Fruit fly (Drosophila melanogaster) whole organism, embryonic: Measurements from ENCODE around the gene intr.

Source experiments
- CG10147 ChIP-seq: fragments of 200-800 bp; sonication (Bioruptor generic); optimal IDR thresholded peaks from 2 replicates; lab custom pipeline; 2019; ENCODE audit warnings: missing biosample characterization, mild to moderate bottlenecking, missing genetic modification characterization, moderate library complexity
- CG10321 ChIP-seq: fragments of 200-800 bp; sonication (Bioruptor generic); IDR thresholded peaks from 2 replicates; pipeline ENCODE4 v1.3.6; 2022; ENCODE audit warnings: missing biosample characterization, missing genetic modification characterization
- CG10366 ChIP-seq: fragments of 200-800 bp; sonication (Bioruptor generic); IDR thresholded peaks from 2 replicates; pipeline ENCODE4 v1.3.6; 2022; ENCODE audit warnings: missing biosample characterization, missing genetic modification characterization
- CG10654 ChIP-seq: fragments of 200-800 bp; sonication (Bioruptor generic); optimal IDR thresholded peaks from 2 replicates; lab custom pipeline; 2016; ENCODE audit warnings: missing biosample characterization, missing genetic modification characterization
- CG11456 ChIP-seq: fragments of 200-800 bp; sonication (Bioruptor generic); IDR thresholded peaks from 3 replicates; pipeline ENCODE4 v1.3.6; 2022; ENCODE audit warnings: missing biosample characterization, missing genetic modification characterization
- CG11504 ChIP-seq: fragments of 200-800 bp; sonication (Bioruptor generic); optimal IDR thresholded peaks from 3 replicates; lab custom pipeline; 2019; ENCODE audit warnings: missing biosample characterization, mild to moderate bottlenecking, missing genetic modification characterization, moderate library complexity
- CG14050 ChIP-seq: fragments of 200-800 bp; sonication (Bioruptor generic); IDR thresholded peaks from 3 replicates; pipeline ENCODE4 v1.3.6; 2022; ENCODE audit warnings: missing biosample characterization, missing genetic modification characterization
- CG1602 ChIP-seq: fragments of 200-800 bp; sonication (Bioruptor generic); optimal IDR thresholded peaks from 3 replicates; lab custom pipeline; 2016; ENCODE audit warnings: missing biosample characterization, missing genetic modification characterization
- CG1603 ChIP-seq: fragments of 200-800 bp; sonication (Bioruptor generic); optimal IDR thresholded peaks from 2 replicates; lab custom pipeline; 2019; ENCODE audit warnings: missing biosample characterization, mild to moderate bottlenecking, missing genetic modification characterization, moderate library complexity
- CG16863 ChIP-seq: fragments of 200-800 bp; sonication (Bioruptor generic); optimal IDR thresholded peaks from 3 replicates; lab custom pipeline; 2016; ENCODE audit warnings: missing biosample characterization, missing genetic modification characterization
- CG17359 ChIP-seq: fragments of 200-800 bp; sonication (Bioruptor generic); optimal IDR thresholded peaks from 3 replicates; lab custom pipeline; 2018; ENCODE audit warnings: missing biosample characterization, mild to moderate bottlenecking, missing genetic modification characterization, moderate library complexity
- CG17802 ChIP-seq: fragments of 200-800 bp; sonication (Bioruptor generic); optimal IDR thresholded peaks from 2 replicates; lab custom pipeline; 2018; ENCODE audit warnings: missing biosample characterization, mild to moderate bottlenecking, missing genetic modification characterization, moderate library complexity
- CG18599 ChIP-seq: fragments of 200-800 bp; sonication (Bioruptor generic); optimal IDR thresholded peaks from 3 replicates; lab custom pipeline; 2017; ENCODE audit warnings: missing biosample characterization, missing genetic modification characterization, mild to moderate bottlenecking, moderate library complexity, missing genetic modification reagents
- CG2199 ChIP-seq: fragments of 200-800 bp; sonication (Bioruptor generic); IDR thresholded peaks from 3 replicates; pipeline ENCODE4 v1.3.6; 2022; ENCODE audit warnings: missing biosample characterization, missing genetic modification characterization
- CG2875 ChIP-seq: fragments of 200-800 bp; sonication (Bioruptor generic); optimal IDR thresholded peaks from 2 replicates; lab custom pipeline; 2017; ENCODE audit warnings: missing biosample characterization, mild to moderate bottlenecking, missing genetic modification characterization, missing genetic modification reagents
- CG30020 ChIP-seq: fragments of 200-800 bp; optimal IDR thresholded peaks from 2 replicates; lab custom pipeline; 2019; ENCODE audit warnings: missing biosample characterization, mild to moderate bottlenecking, missing genetic modification characterization, moderate library complexity
- CG7839 ChIP-seq: fragments of 200-800 bp; sonication (Bioruptor generic); optimal IDR thresholded peaks from 3 replicates; lab custom pipeline; 2018; ENCODE audit warnings: missing biosample characterization, mild to moderate bottlenecking, missing genetic modification characterization, moderate library complexity
- CG7963 ChIP-seq: fragments of 200-800 bp; sonication (Bioruptor generic); IDR thresholded peaks from 3 replicates; pipeline ENCODE4 v1.3.6; 2022; ENCODE audit warnings: missing biosample characterization, missing genetic modification characterization; ENCODE audit not compliant: partially characterized antibody
- CG8281 ChIP-seq: fragments of 200-800 bp; sonication (Bioruptor generic); optimal IDR thresholded peaks from 2 replicates; lab custom pipeline; 2018; ENCODE audit warnings: missing biosample characterization, mild to moderate bottlenecking, missing genetic modification characterization, moderate library complexity
- CoRest ChIP-seq: fragments of 200-800 bp; sonication (Bioruptor generic); optimal IDR thresholded peaks from 3 replicates; lab custom pipeline; 2018; ENCODE audit warnings: missing biosample characterization, mild to moderate bottlenecking, missing genetic modification characterization, moderate library complexity
- Dad ChIP-seq: fragments of 200-800 bp; sonication (Bioruptor generic); optimal IDR thresholded peaks from 3 replicates; lab custom pipeline; 2016; ENCODE audit warnings: missing biosample characterization, missing genetic modification characterization
- Dll ChIP-seq: fragments of 200-800 bp; sonication (Bioruptor generic); IDR thresholded peaks from 4 replicates; pipeline ENCODE4 v1.3.6; 2022; ENCODE audit warnings: missing biosample characterization, missing genetic modification characterization; ENCODE audit not compliant: partially characterized antibody
- E2f1 ChIP-seq: fragments of 200-800 bp; sonication (Bioruptor generic); IDR thresholded peaks from 2 replicates; pipeline ENCODE4 v1.3.6; 2022; ENCODE audit warnings: missing biosample characterization, missing genetic modification characterization
- Gsc ChIP-seq: fragments of 200-800 bp; sonication (Bioruptor generic); IDR thresholded peaks from 2 replicates; pipeline ENCODE4 v1.3.6; 2022; ENCODE audit warnings: missing biosample characterization, missing genetic modification characterization
- HHEX ChIP-seq: fragments of 200-800 bp; sonication (Bioruptor generic); optimal IDR thresholded peaks from 3 replicates; lab custom pipeline; 2017; ENCODE audit warnings: missing biosample characterization, mild to moderate bottlenecking, missing genetic modification characterization, missing genetic modification reagents
- HLH4C ChIP-seq: fragments of 200-800 bp; sonication (Bioruptor generic); IDR thresholded peaks from 3 replicates; pipeline ENCODE4 v1.3.6; 2022; ENCODE audit warnings: missing biosample characterization, missing genetic modification characterization; ENCODE audit not compliant: partially characterized antibody
- HLH54F ChIP-seq: fragments of 200-800 bp; sonication (Bioruptor generic); optimal IDR thresholded peaks from 3 replicates; lab custom pipeline; 2016; ENCODE audit warnings: missing biosample characterization, missing genetic modification characterization
- HLHmδ ChIP-seq: fragments of 200-800 bp; sonication (Bioruptor generic); optimal IDR thresholded peaks from 2 replicates; lab custom pipeline; 2018; ENCODE audit warnings: missing biosample characterization, mild to moderate bottlenecking, missing genetic modification characterization, moderate library complexity
- Hand ChIP-seq: fragments of 200-800 bp; sonication (Bioruptor generic); optimal IDR thresholded peaks from 2 replicates; lab custom pipeline; 2017; ENCODE audit warnings: mild to moderate bottlenecking, missing biosample characterization, missing genetic modification reagents, missing genetic modification characterization
- Hr39 ChIP-seq: fragments of >200 bp; optimal IDR thresholded peaks from 2 replicates; lab custom pipeline; 2017
- Kr ChIP-seq: fragments of 200-800 bp; sonication (Bioruptor generic); optimal IDR thresholded peaks from 2 replicates; lab custom pipeline; 2017; ENCODE audit warnings: missing biosample characterization, mild to moderate bottlenecking, missing genetic modification characterization
- MBD-R2 ChIP-seq: fragments of 200-800 bp; sonication (Bioruptor generic); IDR thresholded peaks from 2 replicates; pipeline ENCODE4 v1.3.6; 2022; ENCODE audit warnings: missing biosample characterization, missing genetic modification characterization
- Rx ChIP-seq: fragments of 200-800 bp; sonication (Bioruptor generic); IDR thresholded peaks from 2 replicates; pipeline ENCODE4 v1.3.6; 2022; ENCODE audit warnings: missing biosample characterization, missing genetic modification characterization
- Sin3A ChIP-seq: fragments of >200 bp; optimal IDR thresholded peaks from 2 replicates; lab custom pipeline; 2018
- Sox102F ChIP-seq: fragments of 200-800 bp; sonication (Bioruptor generic); optimal IDR thresholded peaks from 2 replicates; lab custom pipeline; 2018; ENCODE audit warnings: missing biosample characterization, mild to moderate bottlenecking, missing genetic modification characterization, moderate library complexity
- YL-1 ChIP-seq: fragments of 200-800 bp; sonication (Bioruptor generic); optimal IDR thresholded peaks from 3 replicates; lab custom pipeline; 2017; ENCODE audit warnings: missing biosample characterization, mild to moderate bottlenecking, missing genetic modification characterization
- ab ChIP-seq: fragments of 200-800 bp; sonication (Bioruptor generic); optimal IDR thresholded peaks from 2 replicates; lab custom pipeline; 2016; ENCODE audit warnings: missing biosample characterization, missing genetic modification characterization
- bab2 ChIP-seq: fragments of 200-800 bp; sonication (Bioruptor generic); optimal IDR thresholded peaks from 2 replicates; lab custom pipeline; 2016; ENCODE audit warnings: missing biosample characterization, missing genetic modification characterization
- bcd ChIP-seq: fragments of 200-800 bp; sonication (Bioruptor generic); optimal IDR thresholded peaks from 2 replicates; lab custom pipeline; 2017; ENCODE audit warnings: missing biosample characterization, mild to moderate bottlenecking, missing genetic modification characterization
- caup ChIP-seq: fragments of 200-800 bp; sonication (Bioruptor generic); optimal IDR thresholded peaks from 3 replicates; lab custom pipeline; 2017; ENCODE audit warnings: missing biosample characterization, mild to moderate bottlenecking, missing genetic modification characterization, moderate library complexity; ENCODE audit not compliant: severe bottlenecking
- emc ChIP-seq: fragments of 200-800 bp; sonication (Bioruptor generic); optimal IDR thresholded peaks from 2 replicates; lab custom pipeline; 2016; ENCODE audit warnings: missing biosample characterization, missing genetic modification characterization
- eyg ChIP-seq: fragments of 200-800 bp; sonication (Bioruptor generic); optimal IDR thresholded peaks from 3 replicates; lab custom pipeline; 2016; ENCODE audit warnings: missing biosample characterization, missing genetic modification characterization
- grau ChIP-seq: fragments of 200-800 bp; optimal IDR thresholded peaks from 3 replicates; lab custom pipeline; 2019; ENCODE audit warnings: missing biosample characterization, mild to moderate bottlenecking, missing genetic modification characterization, moderate library complexity
- hth ChIP-seq: fragments of >200 bp; optimal IDR thresholded peaks from 2 replicates; lab custom pipeline; 2017; ENCODE audit warnings: inconsistent platforms
- ken ChIP-seq: fragments of 200-800 bp; sonication (Bioruptor generic); IDR thresholded peaks from 3 replicates; pipeline ENCODE4 v1.3.6; 2022; ENCODE audit warnings: missing biosample characterization, missing genetic modification characterization
- nerfin-1 ChIP-seq: fragments of 200-800 bp; sonication (Bioruptor generic); optimal IDR thresholded peaks from 3 replicates; lab custom pipeline; 2019; ENCODE audit warnings: missing biosample characterization, mild to moderate bottlenecking, missing genetic modification characterization, moderate library complexity
- sc ChIP-seq, 3 experiments: fragments of >200 bp in 2 of 3; fragments of 200-800 bp in 1 of 3; sonication (Bioruptor generic) in 1 of 3; optimal IDR thresholded peaks; 2 replicates in 2 of 3; 3 replicates in 1 of 3; lab custom pipeline; 2017; ENCODE audit warnings: mild to moderate bottlenecking in 1 of 3, missing biosample characterization in 1 of 3, missing genetic modification characterization in 1 of 3, missing genetic modification reagents in 1 of 3
- sens-2 ChIP-seq: fragments of 200-800 bp; sonication (Bioruptor generic); IDR thresholded peaks from 2 replicates; pipeline ENCODE4 v1.3.6; 2022; ENCODE audit warnings: missing biosample characterization, missing genetic modification characterization
- seq ChIP-seq: fragments of 200-800 bp; sonication (Bioruptor generic); IDR thresholded peaks from 2 replicates; pipeline ENCODE4 v1.3.6; 2022; ENCODE audit warnings: missing biosample characterization, missing genetic modification characterization
- tup ChIP-seq: fragments of 200-800 bp; sonication (Bioruptor generic); optimal IDR thresholded peaks from 2 replicates; lab custom pipeline; 2016; ENCODE audit warnings: missing biosample characterization, mild to moderate bottlenecking, missing genetic modification characterization, moderate library complexity
- wek ChIP-seq: fragments of 200-800 bp; sonication (Bioruptor generic); optimal IDR thresholded peaks from 3 replicates; lab custom pipeline; 2018; ENCODE audit warnings: missing biosample characterization, mild to moderate bottlenecking, missing genetic modification characterization, moderate library complexity
- zf30C ChIP-seq: fragments of 200-800 bp; sonication (Bioruptor generic); optimal IDR thresholded peaks from 3 replicates; lab custom pipeline; 2018; ENCODE audit warnings: missing biosample characterization, mild to moderate bottlenecking, missing genetic modification characterization

intr gene

DNA sequence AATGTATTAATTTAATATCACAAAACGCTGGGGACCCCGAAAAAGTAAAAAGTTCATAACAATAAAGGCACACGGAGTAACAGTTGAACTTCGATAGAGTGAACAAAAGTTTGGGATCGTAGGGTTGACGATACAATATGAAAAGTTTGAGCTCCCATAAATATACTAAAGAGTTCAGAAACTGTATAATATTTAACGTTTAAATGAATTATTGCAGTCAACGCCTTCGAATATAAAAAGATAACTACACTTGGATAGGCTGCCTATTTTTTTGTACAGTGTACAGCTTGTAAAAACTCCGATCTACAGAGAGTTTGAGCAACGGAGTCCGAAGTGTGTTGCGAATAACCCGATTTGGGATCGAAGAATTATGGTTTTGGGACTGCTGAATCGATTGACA is 40.4 kb downstream of the intr start (continued):
- TF ChIP-seq CG18599 (GFP tag; lab: Kevin White, UChicago) (no peak), nerfin-1 (tag; lab: Kevin White, UChicago) (no peak), CG10321 (no peak), zf30C (GFP tag; lab: Kevin White, UChicago) (peak; percentile 35), CG11456 (GFP tag; lab: Robert Waterston, UW) (no peak), CG1603 (tag; lab: Kevin White, UChicago) (no peak), sc (optimal IDR thresholded peaks at IDR 0.05; lab: Kevin White, UChicago) (no peak), sc (GFP tag; optimal IDR thresholded peaks at IDR 0.05; lab: Kevin White, UChicago) (no peak), CG17359 (tag; lab: Kevin White, UChicago) (peak; percentile 39), HLH54F (GFP tag; lab: Kevin White, UChicago) (no peak), ken (no peak), CG1602 (GFP tag; lab: Kevin White, UChicago) (no peak), bab2 (GFP tag; lab: Kevin White, UChicago) (no peak), Hand (GFP tag; lab: Kevin White, UChicago) (no peak), wek (GFP tag; lab: Kevin White, UChicago) (no peak), Sin3A (lab: Kevin White, UChicago) (no peak), Kr (GFP tag; lab: Kevin White, UChicago) (no peak), CG10654 (GFP tag; lab: Kevin White, UChicago) (no peak), CG2875 (GFP tag; lab: Kevin White, UChicago) (no peak), CG14050 (GFP tag; lab: Robert Waterston, UW) (no peak), caup (GFP tag; lab: Kevin White, UChicago) (no peak), ab (GFP tag; lab: Kevin White, UChicago) (no peak), CG7963 (GFP tag; lab: Robert Waterston, UW) (no peak), sens-2 (no peak), Rx (no peak), Sox102F (peak; percentile 43), HHEX (GFP tag; lab: Kevin White, UChicago) (no peak), CG10366 (GFP tag; lab: Robert Waterston, UW) (no peak), eyg (GFP tag; lab: Kevin White, UChicago) (no peak), E2f1 (GFP tag; lab: Robert Waterston, UW) (no peak), tup (GFP tag; lab: Kevin White, UChicago) (no peak), CG30020 (no peak), CG10147 (GFP tag; lab: Kevin White, UChicago) (peak; percentile 2), CG7839 (tag; lab: Kevin White, UChicago) (no peak), hth (lab: Kevin White, UChicago) (no peak), MBD-R2 (GFP tag; lab: Robert Waterston, UW) (no peak), seq (GFP tag; lab: Robert Waterston, UW) (no peak), Dll (no peak), emc (GFP tag; lab: Kevin White, UChicago) (no peak), Dad (GFP tag; lab: Kevin White, UChicago) (no peak), CG17802 (tag; lab: Kevin White, UChicago) (no peak), CoRest (peak; percentile 7), YL-1 (GFP tag; lab: Kevin White, UChicago) (no peak), grau (tag; lab: Kevin White, UChicago) (peak; percentile 77), CG8281 (no peak), HLH4C (GFP tag; lab: Robert Waterston, UW) (no peak), CG2199 (GFP tag; lab: Robert Waterston, UW) (no peak), Hr39 (lab: Kevin White, UChicago) (no peak), HLHmδ (GFP tag; lab: Kevin White, UChicago) (no peak), CG11504 (tag; lab: Kevin White, UChicago) (no peak), CG16863 (no peak), bcd (GFP tag; lab: Kevin White, UChicago) (no peak), Gsc (GFP tag; lab: Robert Waterston, UW) (no peak)
